Fruit fly (Drosophila melanogaster) whole organism, prepupa: ENCODE measurements around the gene Hyls1.

Experiments
- Blimp-1 ChIP-seq: fragments of 200-800 bp; sonication (Bioruptor generic); optimal IDR thresholded peaks from 3 replicates; lab custom pipeline; 2017; ENCODE audit warnings: missing biosample characterization, missing genetic modification characterization, mild to moderate bottlenecking, moderate library complexity, missing genetic modification reagents
- CG10631 ChIP-seq: fragments of 200-800 bp; sonication (Bioruptor generic); optimal IDR thresholded peaks from 2 replicates; lab custom pipeline; 2016; ENCODE audit warnings: missing biosample characterization, missing genetic modification characterization
- CG10669 ChIP-seq: fragments of 200-800 bp; sonication (Bioruptor generic); optimal IDR thresholded peaks from 3 replicates; lab custom pipeline; 2018; ENCODE audit warnings: missing biosample characterization, mild to moderate bottlenecking, missing genetic modification characterization, moderate library complexity
- CG11294 ChIP-seq: fragments of 200-800 bp; sonication (Bioruptor generic); IDR thresholded peaks from 2 replicates; pipeline ENCODE4 v1.3.6; 2022; ENCODE audit warnings: missing biosample characterization, missing genetic modification characterization
- CG11762 ChIP-seq: fragments of 200-800 bp; sonication (Bioruptor generic); optimal IDR thresholded peaks from 3 replicates; lab custom pipeline; 2016; ENCODE audit warnings: missing biosample characterization, missing genetic modification characterization; ENCODE audit not compliant: insufficient read depth
- CG11902 ChIP-seq: fragments of 200-800 bp; sonication (Bioruptor generic); optimal IDR thresholded peaks from 3 replicates; lab custom pipeline; 2016; ENCODE audit warnings: missing biosample characterization, missing genetic modification characterization
- CG15336 ChIP-seq: fragments of 200-800 bp; sonication (Bioruptor generic); IDR thresholded peaks from 2 replicates; pipeline ENCODE4 v1.3.6; 2022; ENCODE audit warnings: missing biosample characterization, missing genetic modification characterization
- CG1621 ChIP-seq: fragments of 200-800 bp; sonication (Bioruptor generic); optimal IDR thresholded peaks from 3 replicates; lab custom pipeline; 2018; ENCODE audit warnings: missing biosample characterization, mild to moderate bottlenecking, missing genetic modification characterization
- CG31627 ChIP-seq: fragments of 200-800 bp; sonication (Bioruptor generic); optimal IDR thresholded peaks from 3 replicates; lab custom pipeline; 2016; ENCODE audit warnings: missing biosample characterization, missing genetic modification characterization
- CG32006 ChIP-seq: fragments of 200-800 bp; sonication (Bioruptor generic); optimal IDR thresholded peaks from 3 replicates; lab custom pipeline; 2017; ENCODE audit warnings: missing biosample characterization, mild to moderate bottlenecking, missing genetic modification characterization
- CG34406 ChIP-seq: fragments of 200-800 bp; sonication (Bioruptor generic); optimal IDR thresholded peaks from 3 replicates; lab custom pipeline; 2016; ENCODE audit warnings: missing biosample characterization, missing genetic modification characterization
- CG3919 ChIP-seq: fragments of 200-800 bp; sonication (Bioruptor generic); optimal IDR thresholded peaks from 3 replicates; lab custom pipeline; 2016; ENCODE audit warnings: missing biosample characterization, missing genetic modification characterization
- CG4318 ChIP-seq: fragments of 200-800 bp; sonication (Bioruptor generic); optimal IDR thresholded peaks from 3 replicates; lab custom pipeline; 2017; ENCODE audit warnings: missing biosample characterization, mild to moderate bottlenecking, missing genetic modification characterization
- CG6163 ChIP-seq: fragments of 200-800 bp; sonication (Bioruptor generic); IDR thresholded peaks from 3 replicates; pipeline ENCODE4 v1.3.6; 2022; ENCODE audit warnings: missing biosample characterization, missing genetic modification characterization
- CG6276 ChIP-seq: fragments of 200-800 bp; sonication (Bioruptor generic); optimal IDR thresholded peaks from 2 replicates; lab custom pipeline; 2017; ENCODE audit warnings: missing biosample characterization, mild to moderate bottlenecking, missing genetic modification characterization
- CG6792 ChIP-seq: fragments of 200-800 bp; sonication (Bioruptor generic); optimal IDR thresholded peaks from 3 replicates; lab custom pipeline; 2016; ENCODE audit warnings: missing biosample characterization, missing genetic modification characterization
- CG6808 ChIP-seq: fragments of 200-800 bp; sonication (Bioruptor generic); optimal IDR thresholded peaks from 3 replicates; lab custom pipeline; 2017; ENCODE audit warnings: missing biosample characterization, missing genetic modification characterization, mild to moderate bottlenecking, moderate library complexity, missing genetic modification reagents
- CG6854 ChIP-seq: fragments of 200-800 bp; sonication (Bioruptor generic); optimal IDR thresholded peaks from 2 replicates; lab custom pipeline; 2017; ENCODE audit warnings: missing biosample characterization, mild to moderate bottlenecking, missing genetic modification characterization
- CG7368 ChIP-seq: fragments of 200-800 bp; sonication (Bioruptor generic); optimal IDR thresholded peaks from 3 replicates; lab custom pipeline; 2016; ENCODE audit warnings: missing biosample characterization, missing genetic modification characterization
- CG8119 ChIP-seq: fragments of 200-800 bp; sonication (Bioruptor generic); IDR thresholded peaks from 3 replicates; pipeline ENCODE4 v1.3.6; 2022; ENCODE audit warnings: missing biosample characterization, missing genetic modification characterization
- CG8319 ChIP-seq: fragments of 200-800 bp; sonication (Bioruptor generic); optimal IDR thresholded peaks from 3 replicates; lab custom pipeline; 2016; ENCODE audit warnings: missing biosample characterization, missing genetic modification characterization
- CG8632 ChIP-seq: fragments of 200-800 bp; sonication (Bioruptor generic); optimal IDR thresholded peaks from 3 replicates; lab custom pipeline; 2016; ENCODE audit warnings: missing biosample characterization, missing genetic modification characterization
- CG9139 ChIP-seq: fragments of 200-800 bp; sonication (Bioruptor generic); optimal IDR thresholded peaks from 3 replicates; lab custom pipeline; 2017; ENCODE audit warnings: missing biosample characterization, mild to moderate bottlenecking, missing genetic modification characterization
- Eip75B ChIP-seq: fragments of 200-800 bp; sonication (Bioruptor generic); optimal IDR thresholded peaks from 3 replicates; lab custom pipeline; 2016; ENCODE audit warnings: missing biosample characterization, missing genetic modification characterization
- Eip78C ChIP-seq: fragments of 200-800 bp; sonication (Bioruptor generic); peaks from one replicate; lab custom pipeline; 2016; ENCODE audit warnings: missing biosample characterization, missing genetic modification characterization
- Eip93F ChIP-seq: fragments of 200-800 bp; sonication (Bioruptor generic); optimal IDR thresholded peaks from 2 replicates; lab custom pipeline; 2016; ENCODE audit warnings: missing biosample characterization, mild to moderate bottlenecking, missing genetic modification characterization
- Ets21C ChIP-seq: fragments of 200-800 bp; sonication (Bioruptor generic); optimal IDR thresholded peaks from 3 replicates; lab custom pipeline; 2016; ENCODE audit warnings: missing biosample characterization, missing genetic modification characterization
- Gug ChIP-seq: fragments of 200-800 bp; sonication (Bioruptor generic); IDR thresholded peaks from 2 replicates; pipeline ENCODE4 v1.3.6; 2022; ENCODE audit warnings: missing biosample characterization, missing genetic modification characterization
- Hr39 ChIP-seq: fragments of 200-800 bp; sonication (Bioruptor generic); optimal IDR thresholded peaks from 2 replicates; lab custom pipeline; 2016; ENCODE audit warnings: missing biosample characterization, missing genetic modification characterization
- Hr4 ChIP-seq: fragments of 200-800 bp; sonication (Bioruptor generic); optimal IDR thresholded peaks from 3 replicates; lab custom pipeline; 2016; ENCODE audit warnings: missing biosample characterization, missing genetic modification characterization
- Lpt ChIP-seq: fragments of 200-800 bp; sonication (Bioruptor generic); optimal IDR thresholded peaks from 3 replicates; lab custom pipeline; 2016; ENCODE audit warnings: missing biosample characterization, missing genetic modification characterization
- Met ChIP-seq: fragments of 200-800 bp; sonication (Bioruptor generic); optimal IDR thresholded peaks from 3 replicates; lab custom pipeline; 2016; ENCODE audit warnings: missing biosample characterization, missing genetic modification characterization
- OdsH ChIP-seq: fragments of 200-800 bp; sonication (Bioruptor generic); optimal IDR thresholded peaks from 3 replicates; lab custom pipeline; 2016; ENCODE audit warnings: missing biosample characterization, missing genetic modification characterization
- Smox ChIP-seq: fragments of 200-800 bp; sonication (Bioruptor generic); optimal IDR thresholded peaks from 3 replicates; lab custom pipeline; 2016; ENCODE audit warnings: missing biosample characterization, missing genetic modification characterization
- Sox102F ChIP-seq: fragments of 200-800 bp; sonication (Bioruptor generic); optimal IDR thresholded peaks from 2 replicates; lab custom pipeline; 2016; ENCODE audit warnings: missing biosample characterization, mild to moderate bottlenecking, missing genetic modification characterization
- Sox15 ChIP-seq: fragments of 200-800 bp; sonication (Bioruptor generic); optimal IDR thresholded peaks from 3 replicates; lab custom pipeline; 2016; ENCODE audit warnings: missing biosample characterization, missing genetic modification characterization
- achi ChIP-seq: fragments of 200-800 bp; sonication (Bioruptor generic); optimal IDR thresholded peaks from 3 replicates; lab custom pipeline; 2016; ENCODE audit warnings: missing biosample characterization, missing genetic modification characterization
- dac ChIP-seq: fragments of 200-800 bp; sonication (Bioruptor generic); optimal IDR thresholded peaks from 2 replicates; lab custom pipeline; 2017; ENCODE audit warnings: missing biosample characterization, mild to moderate bottlenecking, missing genetic modification characterization
- dsx ChIP-seq: fragments of 200-800 bp; optimal IDR thresholded peaks from 3 replicates; lab custom pipeline; 2019; ENCODE audit warnings: missing biosample characterization, mild to moderate bottlenecking, missing genetic modification characterization, moderate library complexity; ENCODE audit not compliant: poor library complexity, severe bottlenecking
- eg ChIP-seq: fragments of 200-800 bp; sonication (Bioruptor generic); IDR thresholded peaks from 3 replicates; pipeline ENCODE4 v1.3.6; 2022; ENCODE audit warnings: missing biosample characterization, missing genetic modification characterization
- esn ChIP-seq: fragments of 200-800 bp; sonication (Bioruptor generic); optimal IDR thresholded peaks from 2 replicates; lab custom pipeline; 2016; ENCODE audit warnings: missing biosample characterization, mild to moderate bottlenecking, missing genetic modification characterization, moderate library complexity
- fd59A ChIP-seq: fragments of 200-800 bp; sonication (Bioruptor generic); optimal IDR thresholded peaks from 2 replicates; lab custom pipeline; 2017; ENCODE audit warnings: missing biosample characterization, mild to moderate bottlenecking, missing genetic modification characterization, missing genetic modification reagents
- fd85E ChIP-seq: fragments of 200-800 bp; sonication (Bioruptor generic); optimal IDR thresholded peaks from 3 replicates; lab custom pipeline; 2016; ENCODE audit warnings: missing biosample characterization, missing genetic modification characterization
- fkh ChIP-seq: fragments of 200-800 bp; sonication (Bioruptor generic); optimal IDR thresholded peaks from 3 replicates; lab custom pipeline; 2017; ENCODE audit warnings: missing biosample characterization, mild to moderate bottlenecking, missing genetic modification characterization, moderate library complexity
- lz ChIP-seq: fragments of 200-800 bp; sonication (Bioruptor generic); optimal IDR thresholded peaks from 3 replicates; lab custom pipeline; 2016; ENCODE audit warnings: missing biosample characterization, missing genetic modification characterization
- spab ChIP-seq: fragments of 200-800 bp; sonication (Bioruptor generic); optimal IDR thresholded peaks from 2 replicates; lab custom pipeline; 2017; ENCODE audit warnings: missing biosample characterization, mild to moderate bottlenecking, missing genetic modification characterization, missing genetic modification reagents
- ss ChIP-seq, 2 experiments: fragments of 200-800 bp; sonication (Bioruptor generic); optimal IDR thresholded peaks; 2 replicates in 1 of 2; 3 replicates in 1 of 2; lab custom pipeline; 2017 to 2018; ENCODE audit warnings: mild to moderate bottlenecking in 2 of 2, missing biosample characterization in 2 of 2, missing genetic modification characterization in 2 of 2, moderate library complexity in 1 of 2
- svp ChIP-seq: fragments of 200-800 bp; sonication (Bioruptor generic); peaks from one replicate; lab custom pipeline; 2016; ENCODE audit warnings: missing biosample characterization, missing genetic modification characterization
- topi ChIP-seq: fragments of 200-800 bp; sonication (Bioruptor generic); optimal IDR thresholded peaks from 3 replicates; lab custom pipeline; 2016; ENCODE audit warnings: missing biosample characterization, missing genetic modification characterization
- vri ChIP-seq: fragments of 200-800 bp; sonication (Bioruptor generic); optimal IDR thresholded peaks from 3 replicates; lab custom pipeline; 2016; ENCODE audit warnings: missing biosample characterization, mild to moderate bottlenecking, missing genetic modification characterization

Hyls1 gene

dm6 chr2L:16352585-16353580, at the start of gene Hyls1, which contains the start of the genes chif and CG4455:
Gene Hyls1 (minus strand): TSS chr2L:16352628.
Gene chif (minus strand): TSS chr2L:16352628.
Gene CG4455 (plus strand): TSS chr2L:16352934.
- TF ChIP-seq Lpt (GFP tag; lab: Kevin White, UChicago) (no peak), CG10669 (GFP tag; lab: Kevin White, UChicago) (peak; percentile 3), CG34406 (GFP tag; lab: Kevin White, UChicago) (peak; percentile 6), fkh (GFP tag; lab: Kevin White, UChicago) (no peak), vri (no peak), CG32006 (no peak), CG10631 (peak; percentile 41), achi (GFP tag; lab: Kevin White, UChicago) (peak; percentile 46), CG8119 (GFP tag; lab: Robert Waterston, UW) (no peak), Hr39 (GFP tag; lab: Kevin White, UChicago) (no peak), Gug (GFP tag; lab: Robert Waterston, UW) (no peak), CG4318 (GFP tag; lab: Kevin White, UChicago) (no peak), Eip93F (peak; percentile 33), CG8319 (GFP tag; lab: Kevin White, UChicago) (no peak), CG7368 (GFP tag; lab: Kevin White, UChicago) (no peak), CG6808 (GFP tag; lab: Kevin White, UChicago) (peak; percentile 26), CG11294 (GFP tag; lab: Robert Waterston, UW) (no peak), fd85E (GFP tag; lab: Kevin White, UChicago) (no peak), OdsH (peak; percentile 31), topi (GFP tag; lab: Kevin White, UChicago) (no peak), Smox (peak; percentile 31), CG3919 (GFP tag; lab: Kevin White, UChicago) (no peak), CG1621 (tag; lab: Kevin White, UChicago) (peak; percentile 70), CG6163 (GFP tag; lab: Robert Waterston, UW) (peak; percentile 34; the same call in 1 of the 3 replicates), dsx (GFP tag; lab: Kevin White, UChicago) (no peak), Eip78C (GFP tag; lab: Kevin White, UChicago) (peak; percentile 65), Sox102F (GFP tag; lab: Kevin White, UChicago) (peak; percentile 28), dac (GFP tag; lab: Kevin White, UChicago) (no peak), Ets21C (no peak), Sox15 (GFP tag; lab: Kevin White, UChicago) (no peak), Eip75B (GFP tag; lab: Kevin White, UChicago) (no peak), CG6854 (GFP tag; lab: Kevin White, UChicago) (no peak), CG6792 (GFP tag; lab: Kevin White, UChicago) (peak; percentile 32), CG11762 (no peak), ss (GFP tag; optimal IDR thresholded peaks at IDR 0.05; lab: Kevin White, UChicago) (no peak), CG11902 (GFP tag; lab: Kevin White, UChicago) (peak; percentile 31), lz (GFP tag; lab: Kevin White, UChicago) (peak; percentile 36), CG6276 (GFP tag; lab: Kevin White, UChicago) (no peak), CG15336 (GFP tag; lab: Robert Waterston, UW) (no peak), Met (GFP tag; lab: Kevin White, UChicago) (no peak), svp (GFP tag; lab: Kevin White, UChicago) (peak; percentile 77), spab (GFP tag; lab: Kevin White, UChicago) (no peak), CG9139 (no peak), Blimp-1 (GFP tag; lab: Kevin White, UChicago) (no peak), fd59A (GFP tag; lab: Kevin White, UChicago) (no peak), eg (GFP tag; lab: Robert Waterston, UW) (no peak), CG8632 (GFP tag; lab: Kevin White, UChicago) (no peak), Hr4 (GFP tag; lab: Kevin White, UChicago) (peak; percentile 29), CG31627 (GFP tag; lab: Kevin White, UChicago) (peak; percentile 24), esn (GFP tag; lab: Kevin White, UChicago) (peak; percentile 42)
